Worm (Caenorhabditis elegans): ENCODE results near the gene K08B12.3.

ce11 chrV:6217834-6218233 is 17.1 kb upstream of the K08B12.3 start, which contains the start of gene str-206:
- TF ChIP-seq ama-1 (optimal IDR thresholded peaks at IDR 0.05) (no peak), sox-2 (GFP tag; IDR thresholded peaks at IDR 0.05) (no peak), dve-1 (tag; optimal IDR thresholded peaks at IDR 0.05) (no peak), ttx-3 (tag; optimal IDR thresholded peaks at IDR 0.05) (no peak), lin-11 (tag; optimal IDR thresholded peaks at IDR 0.05) (no peak)

Measured in whole organism, late embryonic.